Worm (Caenorhabditis elegans): ENCODE data around the gene gfl-1.

The gfl-1 gene

DNA sequence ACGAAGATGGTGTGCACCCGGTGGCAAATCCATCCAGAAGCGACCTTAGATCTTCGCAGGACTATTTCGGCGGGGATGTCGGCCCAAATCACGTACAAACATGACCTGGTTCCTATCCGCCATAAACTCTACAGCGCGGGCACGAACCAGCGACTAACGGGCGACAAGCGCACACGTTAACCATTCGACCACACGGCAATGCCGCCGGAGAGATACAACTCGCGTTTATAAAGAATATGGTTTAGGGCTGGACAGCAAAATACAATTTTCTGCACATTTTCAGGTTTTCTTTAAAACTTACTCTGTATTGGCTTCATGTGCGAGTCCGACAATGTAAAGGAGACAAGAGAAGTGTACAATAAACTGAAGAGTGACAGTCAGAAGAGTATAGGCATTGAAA is 47.0 kb upstream of the gfl-1 start (continued):
- peak; percentile 85 for TF ChIP-seq spr-3 (GFP tag; optimal IDR thresholded peaks at IDR 0.05)
- TF ChIP-seq Y105C5A.15 (GFP tag; IDR thresholded peaks at IDR 0.05): peak; percentile 96
- TF ChIP-seq D1046.2 (GFP tag; IDR thresholded peaks at IDR 0.05): peak; percentile 93
- TF ChIP-seq pha-4 (GFP tag; IDR thresholded peaks at IDR 0.05): peak; percentile 95; the same call in 1 of the 2 replicates
- no peak for TF ChIP-seq pha-4 (tag; optimal IDR thresholded peaks at IDR 0.05)
- no peak for TF ChIP-seq unc-62 (GFP tag; optimal IDR thresholded peaks at IDR 0.05 in 1 of 2)
- no peak for TF ChIP-seq unc-62 (tag; optimal IDR thresholded peaks at IDR 0.05)
- peak; percentile 76 for TF ChIP-seq nhr-102 (tag; optimal IDR thresholded peaks at IDR 0.05)
- TF ChIP-seq nhr-76 (tag; optimal IDR thresholded peaks at IDR 0.05): no peak
- peak; percentile 96 for TF ChIP-seq tra-1 (GFP tag; IDR thresholded peaks at IDR 0.05)
- no peak for TF ChIP-seq lin-39 (tag; optimal IDR thresholded peaks at IDR 0.05)
- peak; percentile 86 for TF ChIP-seq lin-38 (GFP tag; IDR thresholded peaks at IDR 0.05)
- no peak for TF ChIP-seq daf-12 (tag; optimal IDR thresholded peaks at IDR 0.05)
- TF ChIP-seq zfp-3 (GFP tag; conservative IDR thresholded peaks at IDR 0.05): peak; percentile 90; the same call in 1 of the 2 replicates
- TF ChIP-seq daf-8 (GFP tag; IDR thresholded peaks at IDR 0.05): 0 out of 2 replicates have a peak, but pooled peaks have one; percentile 87
- peak; percentile 95 for TF ChIP-seq aha-1 (tag)
- TF ChIP-seq mxl-3 (GFP tag; optimal IDR thresholded peaks at IDR 0.05): peak; percentile 88
- no peak for TF ChIP-seq fkh-10 (GFP tag; optimal IDR thresholded peaks at IDR 0.05)
- no peak for TF ChIP-seq ceh-28 (tag; optimal IDR thresholded peaks at IDR 0.05)
- TF ChIP-seq snpc-4 (tag; optimal IDR thresholded peaks at IDR 0.05): no peak
- TF ChIP-seq hmg-1.1 (GFP tag; IDR thresholded peaks at IDR 0.05): peak; percentile 91
- TF ChIP-seq dve-1 (tag; optimal IDR thresholded peaks at IDR 0.05; ENCODE audit: insufficient read depth): peak; percentile 75
- TF ChIP-seq vab-7 (GFP tag; IDR thresholded peaks at IDR 0.05): peak; percentile 96
- TF ChIP-seq R02D3.7 (tag; optimal IDR thresholded peaks at IDR 0.05): peak; percentile 14
- peak; percentile 97 for TF ChIP-seq gei-8 (GFP tag; optimal IDR thresholded peaks at IDR 0.05)
- peak; percentile 86 for TF ChIP-seq ZK337.2 (GFP tag; IDR thresholded peaks at IDR 0.05)
- TF ChIP-seq ceh-82 (tag; optimal IDR thresholded peaks at IDR 0.05): no peak
- no peak for TF ChIP-seq ceh-32 (tag; optimal IDR thresholded peaks at IDR 0.05; ENCODE audit: poor library complexity)

DNA sequence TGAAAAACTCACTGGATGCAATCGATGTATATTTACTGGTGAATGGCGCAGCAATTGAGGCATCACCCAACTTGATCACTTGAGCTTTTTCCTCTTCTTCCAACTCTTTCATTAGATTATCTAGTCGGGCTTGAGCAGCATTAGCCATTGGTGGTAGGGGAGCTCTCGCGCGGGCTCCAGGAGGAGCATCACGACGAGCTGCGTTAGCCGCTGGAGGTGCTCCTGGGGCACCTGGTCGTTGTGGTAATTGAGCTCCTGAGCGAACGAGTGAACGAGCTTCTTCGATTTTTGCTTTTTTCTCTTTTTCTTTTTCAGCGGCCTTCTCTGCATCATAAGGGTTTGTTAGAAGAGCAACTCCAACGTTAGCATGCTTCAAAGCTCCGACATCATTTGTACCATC is 46.0 kb upstream of the gfl-1 start:
- TF ChIP-seq ceh-20 (GFP tag; IDR thresholded peaks at IDR 0.05) (no peak), mxl-3 (GFP tag; optimal IDR thresholded peaks at IDR 0.05) (no peak), set-16 (GFP tag; IDR thresholded peaks at IDR 0.05) (peak; percentile 79), D1046.2 (GFP tag; IDR thresholded peaks at IDR 0.05) (no peak), gei-8 (GFP tag; optimal IDR thresholded peaks at IDR 0.05) (no peak), lsy-2 (tag; optimal IDR thresholded peaks at IDR 0.05) (no peak)

DNA sequence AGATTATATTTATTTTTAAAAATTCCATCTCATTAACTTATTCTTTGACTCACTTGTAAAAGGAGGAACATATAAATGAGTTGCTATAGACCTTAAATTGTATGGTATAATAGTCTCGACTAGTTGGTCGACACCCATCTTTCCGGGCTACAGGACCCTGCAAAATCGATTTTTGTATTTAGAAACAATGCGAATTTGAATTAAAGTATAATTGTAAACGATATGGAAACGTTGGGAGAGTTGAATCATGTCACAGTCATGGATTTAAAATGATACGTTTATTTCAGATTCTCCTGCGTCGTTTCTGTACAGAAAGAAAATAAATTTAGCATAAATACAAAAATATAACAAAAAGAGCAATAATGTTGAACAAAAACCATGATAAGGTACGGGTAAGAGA is 42.0 kb upstream of the gfl-1 start, which contains the start of gene catp-8:
TSS of gene catp-8 (minus strand) at position 157 of the 400 bp plus-strand sequence.
- no peak for TF ChIP-seq F26F4.8 (GFP tag; conservative IDR thresholded peaks at IDR 0.05)
- peak in 1 of 2 experiments; percentile 33 for TF ChIP-seq lsy-2 (tag; optimal IDR thresholded peaks at IDR 0.05)
- peak; percentile 12 for TF ChIP-seq mep-1 (tag; optimal IDR thresholded peaks at IDR 0.05)
- TF ChIP-seq ceh-32 (tag; optimal IDR thresholded peaks at IDR 0.05; ENCODE audit: poor library complexity): no peak
- TF ChIP-seq lin-38 (GFP tag; IDR thresholded peaks at IDR 0.05): peak; percentile 46
- peak; percentile 61 for TF ChIP-seq lin-13 (GFP tag; optimal IDR thresholded peaks at IDR 0.05)
- no peak for TF ChIP-seq pha-4 (GFP tag; IDR thresholded peaks at IDR 0.05)
- no peak for TF ChIP-seq pha-4 (tag; optimal IDR thresholded peaks at IDR 0.05)
- no peak for TF ChIP-seq nhr-41 (GFP tag; IDR thresholded peaks at IDR 0.05)
- no peak for TF ChIP-seq mxl-2 (GFP tag; conservative IDR thresholded peaks at IDR 0.05)
- no peak for TF ChIP-seq zfp-2 (tag; optimal IDR thresholded peaks at IDR 0.05)
- no peak for TF ChIP-seq ZK337.2 (GFP tag; IDR thresholded peaks at IDR 0.05)
- peak; percentile 18 for TF ChIP-seq dve-1 (tag; optimal IDR thresholded peaks at IDR 0.05; ENCODE audit: insufficient read depth)
- 0 out of 2 replicates have a peak, but pooled peaks have one; percentile 49 for TF ChIP-seq ctbp-1 (GFP tag; IDR thresholded peaks at IDR 0.05)
- TF ChIP-seq ceh-44 (GFP tag; IDR thresholded peaks at IDR 0.05): no peak
- TF ChIP-seq daf-16 (GFP tag; optimal IDR thresholded peaks at IDR 0.05): no peak
- TF ChIP-seq daf-16 (tag; optimal IDR thresholded peaks at IDR 0.05): peak; percentile 34
- peak; percentile 65 for TF ChIP-seq F49E8.2 (tag; optimal IDR thresholded peaks at IDR 0.05; ENCODE audit: borderline replicate concordance)
- TF ChIP-seq arid-1 (GFP tag; conservative IDR thresholded peaks at IDR 0.05): peak; percentile 65; the same call in 1 of the 2 replicates
- TF ChIP-seq ZK546.5 (tag; optimal IDR thresholded peaks at IDR 0.05): no peak
- peak; percentile 69 for TF ChIP-seq T20F7.1 (GFP tag; optimal IDR thresholded peaks at IDR 0.05)
- TF ChIP-seq Y105C5A.15 (GFP tag; IDR thresholded peaks at IDR 0.05): no peak
- no peak for TF ChIP-seq ztf-7 (tag; optimal IDR thresholded peaks at IDR 0.05)
- TF ChIP-seq daf-12 (tag; optimal IDR thresholded peaks at IDR 0.05): no peak

Data from whole organism, L4 larva.